Worm (Caenorhabditis elegans) whole organism, L2 larva: ENCODE data around the gene Y57A10A.5.
A peak's percentile ranks its signal among the peaks of the same experiment; 100 is the strongest.
"Not testable (repeated sequence)": the region's sequence is repeated elsewhere in the genome, so short reads cannot be mapped to it uniquely, and the experiment has no call there.

Source experiments
- C34F6.9 ChIP-seq: fragments of 150-350 bp; optimal IDR thresholded peaks from 2 replicates; lab custom pipeline; 2014; ENCODE audit warnings: missing biosample characterization, missing genetic modification characterization
- Y55F3AM.14 ChIP-seq: fragments of 200-800 bp; sonication (Bioruptor generic); optimal IDR thresholded peaks from 2 replicates; lab custom pipeline; 2018; ENCODE audit warnings: mild to moderate bottlenecking, missing genetic modification characterization, missing compliant biosample characterization
- ZK546.5 ChIP-seq: sonication (generic microtip); optimal IDR thresholded peaks from 2 replicates; lab custom pipeline; 2017; ENCODE audit warnings: missing biosample characterization, missing genetic modification characterization
- aly-2 ChIP-seq: fragments of 150-350 bp; optimal IDR thresholded peaks from 2 replicates; lab custom pipeline; 2014; ENCODE audit warnings: missing biosample characterization, missing genetic modification characterization
- ama-1 ChIP-seq: fragments of 150-350 bp; optimal IDR thresholded peaks from 2 replicates; lab custom pipeline; 2018; ENCODE audit warnings: inconsistent platforms
- blmp-1 ChIP-seq: sonication (generic microtip); optimal IDR thresholded peaks from 2 replicates; lab custom pipeline; 2017; ENCODE audit warnings: missing genetic modification characterization, mild to moderate bottlenecking, missing compliant biosample characterization, antibody characterized with exemption, moderate library complexity; ENCODE audit not compliant: insufficient read depth
- ceh-82 ChIP-seq: fragments of 150-350 bp; optimal IDR thresholded peaks from 2 replicates; lab custom pipeline; 2014; ENCODE audit warnings: missing biosample characterization, missing genetic modification characterization
- crh-2 ChIP-seq: sonication (generic microtip); optimal IDR thresholded peaks from 2 replicates; lab custom pipeline; 2017; ENCODE audit warnings: missing biosample characterization, missing genetic modification characterization
- egl-27 ChIP-seq: sonication (generic microtip); optimal IDR thresholded peaks from 3 replicates; lab custom pipeline; 2017; ENCODE audit warnings: missing biosample characterization, missing genetic modification reagents, missing genetic modification characterization
- elt-1 ChIP-seq: fragments of 150-350 bp; optimal IDR thresholded peaks from 2 replicates; lab custom pipeline; 2014; ENCODE audit warnings: missing biosample characterization, missing genetic modification characterization
- elt-3 ChIP-seq: sonication (generic microtip); optimal IDR thresholded peaks from 2 replicates; lab custom pipeline; 2017; ENCODE audit warnings: missing biosample characterization, missing genetic modification characterization
- gmeb-1 ChIP-seq: fragments of 150-350 bp; optimal IDR thresholded peaks from 2 replicates; lab custom pipeline; 2014; ENCODE audit warnings: missing biosample characterization, missing genetic modification characterization
- lin-13 ChIP-seq: fragments of 150-350 bp; optimal IDR thresholded peaks from 2 replicates; lab custom pipeline; 2014; ENCODE audit warnings: missing biosample characterization, missing genetic modification reagents, missing genetic modification characterization
- lin-39 ChIP-seq: fragments of 150-350 bp; optimal IDR thresholded peaks from 2 replicates; lab custom pipeline; 2014; ENCODE audit warnings: missing biosample characterization, missing genetic modification reagents, missing genetic modification characterization
- mbf-1 ChIP-seq: sonication (generic microtip); optimal IDR thresholded peaks from 2 replicates; lab custom pipeline; 2017; ENCODE audit warnings: missing biosample characterization, missing genetic modification characterization
- nhr-10 ChIP-seq: sonication (generic microtip); optimal IDR thresholded peaks from 2 replicates; lab custom pipeline; 2017; ENCODE audit warnings: missing biosample characterization, missing genetic modification characterization
- nhr-11 ChIP-seq: fragments of 150-350 bp; optimal IDR thresholded peaks from 2 replicates; lab custom pipeline; 2014; ENCODE audit warnings: missing biosample characterization, missing genetic modification characterization
- nhr-237 ChIP-seq: fragments of 150-350 bp; optimal IDR thresholded peaks from 2 replicates; lab custom pipeline; 2014; ENCODE audit warnings: missing biosample characterization, missing genetic modification characterization
- nhr-25 ChIP-seq: fragments of 150-350 bp; sonication (generic microtip); optimal IDR thresholded peaks from 3 replicates; lab custom pipeline; 2014; ENCODE audit warnings: missing biosample characterization, missing genetic modification characterization
- nhr-77 ChIP-seq: fragments of 150-350 bp; optimal IDR thresholded peaks from 2 replicates; lab custom pipeline; 2014; ENCODE audit warnings: missing biosample characterization, missing genetic modification characterization
- peb-1 ChIP-seq: fragments of 150-350 bp; optimal IDR thresholded peaks from 2 replicates; lab custom pipeline; 2014; ENCODE audit warnings: missing biosample characterization, missing genetic modification characterization
- sem-4 ChIP-seq: fragments of 150-350 bp; optimal IDR thresholded peaks from 2 replicates; lab custom pipeline; 2014; ENCODE audit warnings: missing biosample characterization, missing genetic modification reagents, missing genetic modification characterization
- sma-3 ChIP-seq: sonication (generic microtip); optimal IDR thresholded peaks from 2 replicates; lab custom pipeline; 2016; ENCODE audit warnings: missing genetic modification reagents, missing genetic modification characterization, missing compliant biosample characterization
- sma-9 ChIP-seq, 2 experiments: fragments of 150-350 bp in 1 of 2; sonication (generic microtip) in 1 of 2; optimal IDR thresholded peaks; 2 replicates each; lab custom pipeline; 2014 to 2016; ENCODE audit warnings: missing genetic modification characterization in 2 of 2, mild to moderate bottlenecking in 1 of 2, missing biosample characterization in 1 of 2, missing compliant biosample characterization in 1 of 2, missing genetic modification reagents in 1 of 2, moderate library complexity in 1 of 2
- unc-39 ChIP-seq: fragments of 150-350 bp; optimal IDR thresholded peaks from 2 replicates; lab custom pipeline; 2014; ENCODE audit warnings: missing biosample characterization, missing genetic modification characterization
- unc-55 ChIP-seq: fragments of 150-350 bp; sonication (generic microtip); optimal IDR thresholded peaks from 3 replicates; lab custom pipeline; 2014; ENCODE audit warnings: missing biosample characterization, missing genetic modification reagents, missing genetic modification characterization
- unc-62 ChIP-seq: fragments of 150-350 bp; optimal IDR thresholded peaks from 2 replicates; lab custom pipeline; 2014; ENCODE audit warnings: missing biosample characterization, missing genetic modification reagents, missing genetic modification characterization
- zag-1 ChIP-seq: fragments of 150-350 bp; optimal IDR thresholded peaks from 2 replicates; lab custom pipeline; 2014; ENCODE audit warnings: missing biosample characterization, missing genetic modification characterization
- ztf-1 ChIP-seq: fragments of 200-800 bp; sonication (Bioruptor generic); conservative IDR thresholded peaks from 2 replicates; pipeline ENCODE4 v1.3.6; 2022; ENCODE audit warnings: missing genetic modification characterization, missing compliant biosample characterization
- ztf-11 ChIP-seq: sonication (generic microtip); optimal IDR thresholded peaks from 2 replicates; lab custom pipeline; 2017; ENCODE audit warnings: missing biosample characterization, missing genetic modification characterization

Gene Y57A10A.5

ce11 chrII:12150227-12150626 lies 4.1 kb upstream of the Y57A10A.5 start:
- TF ChIP-seq lin-13 (GFP tag; lab: Kevin White, UChicago), result no peak
- no peak for TF ChIP-seq gmeb-1 (tag; lab: Kevin White, UChicago)
- TF ChIP-seq unc-62 (GFP tag; lab: Kevin White, UChicago), result no peak
- no peak for TF ChIP-seq aly-2 (tag; lab: Kevin White, UChicago)
- TF ChIP-seq ztf-1 (GFP tag; lab: Robert Waterston, UW), result no peak
- no peak for TF ChIP-seq sma-3 (GFP tag; lab: Kevin White, UChicago)
- TF ChIP-seq ZK546.5 (tag; lab: Kevin White, UChicago), result no peak
- no peak for TF ChIP-seq sem-4 (tag; lab: Kevin White, UChicago)

- TF ChIP-seq crh-2; sma-3 (GFP tag; lab: Kevin White, UChicago); gmeb-1 (tag; lab: Kevin White, UChicago): not testable (repeated sequence)
- TF ChIP-seq, all 48 proteins: peak for 0; not testable (repeated sequence) for 48
Measured at ce11 chrII:12151640-12152039, 2.6 kb upstream of the Y57A10A.5 start, which contains the start of gene Y57A10A.4. Gene Y57A10A.4 (plus strand): TSS chrII:12151940.

ce11 chrII:12162997-12163396 lies 8.7 kb downstream of the Y57A10A.5 start:
- TF ChIP-seq C34F6.9 (tag; lab: Kevin White, UChicago) (peak; percentile 39), ztf-11 (tag; lab: Kevin White, UChicago) (no peak), egl-27 (tag; lab: Kevin White, UChicago) (no peak), unc-55 (GFP tag; lab: Kevin White, UChicago) (peak; percentile 17), crh-2 (no peak), nhr-25 (tag; lab: Kevin White, UChicago) (no peak), lin-13 (GFP tag; lab: Kevin White, UChicago) (no peak)
- TF ChIP-seq, all 48 proteins: peak for 2

- not testable (repeated sequence) for TF ChIP-seq nhr-10 (tag; lab: Kevin White, UChicago); sma-9 (GFP tag; optimal IDR thresholded peaks at IDR 0.05; lab: Kevin White, UChicago); sma-9 (tag; optimal IDR thresholded peaks at IDR 0.05; lab: Kevin White, UChicago); aly-2 (tag; lab: Kevin White, UChicago)
Measured at ce11 chrII:12164539-12164938, 10.3 kb downstream of the Y57A10A.5 start, which contains the start of gene Y57A10A.8. Gene Y57A10A.8 (plus strand): TSS chrII:12164839.

ce11 chrII:12169487-12170128 lies 15.3 kb downstream of the Y57A10A.5 start:
- no peak for TF ChIP-seq Y55F3AM.14 (GFP tag; lab: Kevin White, UChicago)
- no peak for TF ChIP-seq zag-1 (tag; lab: Kevin White, UChicago)
- TF ChIP-seq nhr-237, result no peak
- TF ChIP-seq egl-27 (tag; lab: Kevin White, UChicago), result no peak
- no peak for TF ChIP-seq unc-55 (GFP tag; lab: Kevin White, UChicago)
- no peak for TF ChIP-seq elt-3 (tag; lab: Kevin White, UChicago)
- TF ChIP-seq blmp-1 (tag; lab: Kevin White, UChicago), result no peak
- no peak for TF ChIP-seq ama-1
- no peak for TF ChIP-seq nhr-77 (tag; lab: Kevin White, UChicago)
- no peak for TF ChIP-seq ceh-82
- no peak for TF ChIP-seq unc-39 (tag; lab: Kevin White, UChicago)
- TF ChIP-seq ZK546.5 (tag; lab: Kevin White, UChicago), result no peak
- TF ChIP-seq nhr-11 (tag; lab: Kevin White, UChicago), result no peak
- TF ChIP-seq lin-39, result no peak
- no peak for TF ChIP-seq unc-62 (GFP tag; lab: Kevin White, UChicago)

ce11 chrII:12172273-12172672 lies 18.0 kb downstream of the Y57A10A.5 start, which contains the start of gene rol-1:
Gene rol-1 (plus strand): TSS chrII:12172573.
- no peak for TF ChIP-seq sem-4 (tag; lab: Kevin White, UChicago)
- TF ChIP-seq peb-1 (tag; lab: Kevin White, UChicago), result no peak
- no peak for TF ChIP-seq nhr-25 (tag; lab: Kevin White, UChicago)
- no peak for TF ChIP-seq elt-1 (tag; lab: Kevin White, UChicago)
- no peak for TF ChIP-seq ztf-11 (tag; lab: Kevin White, UChicago)
- no peak for TF ChIP-seq mbf-1
